Fruit fly (Drosophila melanogaster) Kc167 (cell line): ENCODE data around the gene Rlip.

Experiments
- Myc ChIP-seq: fragments of >200 bp; optimal IDR thresholded peaks from 2 replicates; lab custom pipeline; 2017; ENCODE audit warnings: missing external identifiers
- Sin3A ChIP-seq: fragments of >200 bp; optimal IDR thresholded peaks from 2 replicates; lab custom pipeline; 2018; ENCODE audit warnings: missing external identifiers
- h ChIP-seq: fragments of >200 bp; optimal IDR thresholded peaks from 3 replicates; lab custom pipeline; 2018; ENCODE audit warnings: missing external identifiers
- insv ChIP-seq: fragments of >200 bp; optimal IDR thresholded peaks from 3 replicates; lab custom pipeline; 2018; ENCODE audit warnings: missing external identifiers
- psq ChIP-seq: fragments of >200 bp; optimal IDR thresholded peaks from 2 replicates; lab custom pipeline; 2017; ENCODE audit warnings: missing external identifiers
- ttk ChIP-seq: sonication (Bioruptor generic); optimal IDR thresholded peaks from 2 replicates; lab custom pipeline; 2017; ENCODE audit warnings: missing external identifiers

Gene Rlip

DNA sequence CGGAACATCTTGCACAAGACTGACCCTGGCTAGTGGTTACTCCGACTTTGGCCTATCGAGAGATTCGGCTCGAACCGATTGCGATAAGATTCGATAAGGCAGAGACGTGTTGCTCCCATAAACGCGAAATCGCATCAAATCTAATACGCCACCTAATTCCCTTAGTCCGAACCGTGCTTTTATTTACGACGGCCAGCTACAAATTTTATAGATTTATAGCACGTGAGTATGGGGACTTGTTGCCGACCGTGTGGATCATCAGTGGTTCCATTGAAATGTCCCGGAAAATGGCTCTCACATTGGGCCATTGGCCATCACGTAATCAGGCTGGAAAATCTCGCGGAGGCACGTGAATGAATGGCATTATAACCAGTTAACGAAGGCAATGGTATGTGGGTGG is 10.5 kb upstream of the Rlip start, which contains the start of gene Alp5:
Gene Alp5 (minus strand): TSS at position 24 of the 400 bp plus-strand sequence.
- TF ChIP-seq ttk (lab: Kevin White, UChicago) (no peak), psq (lab: Kevin White, UChicago) (no peak), h (lab: Kevin White, UChicago) (no peak), Myc (lab: Kevin White, UChicago) (no peak), insv (no peak), Sin3A (no peak)

DNA sequence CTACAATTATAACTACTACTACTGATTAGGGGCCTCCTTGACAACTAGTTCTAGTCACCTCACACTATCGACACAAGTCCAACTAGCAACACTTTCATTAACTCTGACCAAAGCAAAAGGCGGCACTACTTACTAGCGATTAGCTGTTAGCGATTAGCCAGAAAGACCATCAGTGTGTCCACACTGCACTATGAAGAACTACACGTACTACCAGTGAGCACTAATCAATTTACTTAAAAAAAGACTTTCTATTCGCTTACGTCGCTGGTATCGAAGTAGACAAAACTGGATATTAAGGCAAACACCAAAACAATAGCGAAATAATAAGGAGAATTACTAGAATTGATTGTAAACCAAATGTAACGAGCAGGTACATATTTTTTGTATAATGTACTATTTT is 3.7 kb upstream of the Rlip start:
- TF ChIP-seq Sin3A (no peak), Myc (lab: Kevin White, UChicago) (no peak), ttk (lab: Kevin White, UChicago) (no peak), insv (no peak), psq (lab: Kevin White, UChicago) (no peak), h (lab: Kevin White, UChicago) (no peak)

DNA sequence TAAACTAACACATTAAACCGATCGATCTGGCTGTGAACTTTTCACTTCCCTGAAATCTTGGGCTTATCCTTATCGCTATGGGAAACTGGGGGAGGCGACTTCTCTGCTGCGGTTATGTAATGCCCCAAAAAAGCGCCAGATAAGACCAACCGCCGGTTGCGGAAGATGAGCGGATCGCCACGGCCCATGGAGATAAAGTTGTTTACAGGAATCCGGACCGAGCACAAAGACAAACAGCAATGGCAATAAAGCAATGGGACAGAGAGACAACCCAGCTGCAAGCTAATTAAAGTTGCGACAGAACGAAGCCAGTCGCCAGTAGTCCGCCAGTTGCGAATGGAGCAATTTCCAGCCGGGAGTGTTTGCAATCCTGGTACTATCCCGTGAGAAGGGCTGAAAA is 1.8 kb upstream of the Rlip start, which contains the start of gene CG5697:
Gene CG5697 (plus strand): TSS at position 314 of the 400 bp plus-strand sequence.
- TF ChIP-seq Myc (lab: Kevin White, UChicago) (no peak), Sin3A (no peak), psq (lab: Kevin White, UChicago) (no peak), insv (no peak), h (lab: Kevin White, UChicago) (no peak), ttk (lab: Kevin White, UChicago) (no peak)

DNA sequence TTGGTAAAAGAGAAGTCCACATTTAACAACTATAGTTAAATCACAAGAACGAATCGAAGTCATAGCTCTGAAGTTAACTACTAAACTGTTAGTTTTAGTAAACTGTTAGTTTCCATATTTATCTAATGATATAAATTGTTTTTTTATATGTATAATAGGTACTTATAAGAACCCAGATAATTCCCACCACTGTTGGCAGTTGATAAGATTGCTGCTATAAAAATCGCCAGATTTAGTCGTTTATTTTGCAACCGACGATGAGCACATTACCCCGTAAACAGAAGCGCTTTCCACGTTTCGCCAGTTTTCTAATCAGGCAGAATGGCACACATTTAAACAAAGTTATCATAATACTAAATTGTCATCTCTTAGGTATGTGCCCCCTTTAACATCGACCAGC is 1.6 kb downstream of the Rlip start:
- no peak for TF ChIP-seq psq (lab: Kevin White, UChicago)
- no peak for TF ChIP-seq Myc (lab: Kevin White, UChicago)
- TF ChIP-seq insv: no peak
- TF ChIP-seq Sin3A: no peak
- TF ChIP-seq ttk (lab: Kevin White, UChicago): no peak
- no peak for TF ChIP-seq h (lab: Kevin White, UChicago)

DNA sequence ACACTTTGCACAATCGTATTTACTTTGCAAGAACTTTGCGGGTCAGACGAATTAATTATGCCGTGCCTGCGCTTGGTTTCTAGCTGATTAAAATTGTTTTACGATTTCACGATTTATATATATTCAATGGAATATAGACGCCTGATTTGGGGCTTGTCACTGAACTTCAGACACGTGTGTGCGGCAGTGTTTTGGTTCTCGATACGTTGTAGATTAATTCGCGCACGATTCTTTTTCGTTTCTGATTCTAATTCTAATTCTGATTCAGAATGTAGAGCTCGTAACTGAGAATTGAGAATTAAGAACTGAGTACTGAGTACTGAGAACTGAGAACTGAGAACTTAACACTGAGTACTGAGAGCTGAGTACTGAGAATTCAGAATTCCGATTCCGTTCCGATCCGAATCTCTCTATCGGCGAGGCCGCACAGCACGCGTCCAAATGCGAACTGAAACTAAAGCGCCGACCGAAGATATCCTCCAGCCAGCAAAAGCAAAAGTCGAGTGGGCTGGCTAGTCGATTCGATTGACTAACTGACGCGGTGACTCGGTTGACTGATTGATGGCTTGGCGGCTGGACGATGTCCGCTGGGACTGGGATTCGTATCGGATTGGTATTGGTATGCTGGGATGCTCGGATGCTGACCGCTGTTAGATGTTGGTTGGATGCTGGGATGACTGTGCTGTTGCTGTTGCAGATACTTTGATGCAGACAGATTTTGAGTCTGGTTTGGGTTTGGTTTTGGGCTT is 5.5 kb downstream of the Rlip start:
- TF ChIP-seq Sin3A (no peak), psq (lab: Kevin White, UChicago) (no peak), insv (no peak), ttk (lab: Kevin White, UChicago) (no peak), h (lab: Kevin White, UChicago) (no peak), Myc (lab: Kevin White, UChicago) (no peak)

- TF ChIP-seq h (lab: Kevin White, UChicago) (no peak), Myc (lab: Kevin White, UChicago) (no peak), Sin3A (no peak)
Measured at dm6 chr3R:21023902-21024541, 6.5 kb downstream of the Rlip start, which contains the start of gene peg. peg (minus strand) TSS chr3R:21024163.

- no peak for TF ChIP-seq insv
- TF ChIP-seq Myc (lab: Kevin White, UChicago): no peak
- TF ChIP-seq psq (lab: Kevin White, UChicago): no peak
- no peak for TF ChIP-seq ttk (lab: Kevin White, UChicago)
- TF ChIP-seq h (lab: Kevin White, UChicago): no peak
- TF ChIP-seq Sin3A: no peak
Measured at dm6 chr3R:21025508-21025907, 8.0 kb downstream of the Rlip start.

DNA sequence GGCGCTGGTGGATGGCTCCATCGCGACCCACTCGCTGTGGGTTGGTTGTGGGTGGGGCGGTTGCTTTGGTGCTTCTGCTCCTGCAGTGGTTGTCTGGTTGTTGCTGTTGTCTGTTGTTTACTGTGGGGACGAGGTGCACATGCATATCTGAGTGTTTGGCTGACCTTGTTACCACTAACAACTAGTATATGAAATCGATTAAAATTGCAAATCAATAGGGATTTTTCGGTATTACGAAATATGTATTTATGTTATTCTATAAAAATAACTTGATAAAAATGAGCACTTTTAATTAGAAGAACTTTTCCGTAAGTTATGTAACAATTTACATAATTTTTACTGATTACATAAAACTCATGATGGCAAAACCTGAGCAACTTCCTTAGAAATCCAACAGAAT is 24.9 kb downstream of the Rlip start, which contains the start of gene Dhc93AB:
Gene Dhc93AB (minus strand): TSS at position 101 of the 400 bp plus-strand sequence.
- TF ChIP-seq h (lab: Kevin White, UChicago) (no peak), ttk (lab: Kevin White, UChicago) (no peak), Sin3A (no peak), Myc (lab: Kevin White, UChicago) (no peak), psq (lab: Kevin White, UChicago) (no peak), insv (no peak)

DNA sequence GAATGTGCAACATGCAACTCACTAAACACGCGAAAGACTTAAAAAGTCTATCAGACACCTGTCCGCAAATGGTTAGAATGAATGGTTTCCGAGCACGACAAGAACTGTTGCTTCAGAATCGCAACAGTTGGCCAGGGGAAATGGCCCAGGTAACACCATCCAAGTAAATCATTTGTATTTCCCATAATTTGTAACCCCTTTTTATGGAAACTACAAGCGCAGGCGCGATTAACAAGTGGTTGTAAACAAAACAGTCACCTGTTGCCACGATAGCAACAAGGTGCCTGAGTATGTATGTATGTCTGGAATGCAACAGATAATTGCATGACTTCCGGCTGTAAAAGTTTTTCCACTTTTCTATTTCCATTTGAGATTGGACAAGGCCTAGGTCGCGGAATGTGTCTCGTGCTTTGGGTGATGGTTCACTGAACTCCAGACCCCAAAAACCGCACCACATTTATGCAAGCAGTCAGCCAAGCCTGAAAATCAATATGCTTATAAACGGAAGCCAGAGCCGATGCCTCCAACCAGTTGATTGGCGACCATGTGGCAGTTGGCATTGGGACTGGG is 26.1 kb downstream of the Rlip start, which contains the start of gene CG12278:
Gene CG12278 (plus strand): TSS at position 520 of the 570 bp plus-strand sequence.
- TF ChIP-seq Sin3A (no peak), psq (lab: Kevin White, UChicago) (no peak), ttk (lab: Kevin White, UChicago) (no peak), h (lab: Kevin White, UChicago) (no peak), insv (no peak), Myc (lab: Kevin White, UChicago) (no peak)

DNA sequence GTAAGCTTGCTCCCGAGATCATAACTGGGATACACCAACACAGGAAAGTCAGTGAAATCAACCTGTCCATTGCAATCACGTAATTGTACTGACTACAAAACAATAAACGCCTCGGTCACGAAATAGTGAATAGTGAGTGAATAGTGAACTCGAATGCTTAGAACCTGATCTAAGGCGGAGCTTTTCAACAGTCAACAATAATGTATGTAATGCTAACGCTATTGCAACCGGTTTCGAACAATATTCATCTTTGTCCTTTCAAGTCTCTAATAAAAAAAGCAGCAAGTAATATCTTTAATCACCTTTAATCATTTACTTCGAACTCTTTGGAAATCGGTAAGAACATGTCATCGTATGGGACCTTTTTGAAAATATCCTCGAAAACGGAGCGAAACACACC is 28.3 kb downstream of the Rlip start, which contains the start of gene CG31189:
Gene CG31189 (minus strand): TSS at position 101 of the 400 bp plus-strand sequence.
- no peak for TF ChIP-seq ttk (lab: Kevin White, UChicago)
- TF ChIP-seq Sin3A: no peak

- TF ChIP-seq h (lab: Kevin White, UChicago) (no peak), ttk (lab: Kevin White, UChicago) (no peak), insv (no peak), Myc (lab: Kevin White, UChicago) (no peak), Sin3A (no peak), psq (lab: Kevin White, UChicago) (no peak)
Measured at dm6 chr3R:21046927-21047326, 29.4 kb downstream of the Rlip start, which contains the start of gene CG31207. CG31207 (minus strand) TSS chr3R:21047027.

dm6 chr3R:21048729-21049128 is 31.2 kb downstream of the Rlip start, which contains the start of gene CG7079:
CG7079 (minus strand) TSS chr3R:21048829.
- TF ChIP-seq psq (lab: Kevin White, UChicago) (no peak), Sin3A (no peak), ttk (lab: Kevin White, UChicago) (no peak), h (lab: Kevin White, UChicago) (no peak), insv (no peak), Myc (lab: Kevin White, UChicago) (no peak)
